Fruit fly (Drosophila melanogaster): Measurements from ENCODE around the gene CG42637.

CG42637 gene

DNA sequence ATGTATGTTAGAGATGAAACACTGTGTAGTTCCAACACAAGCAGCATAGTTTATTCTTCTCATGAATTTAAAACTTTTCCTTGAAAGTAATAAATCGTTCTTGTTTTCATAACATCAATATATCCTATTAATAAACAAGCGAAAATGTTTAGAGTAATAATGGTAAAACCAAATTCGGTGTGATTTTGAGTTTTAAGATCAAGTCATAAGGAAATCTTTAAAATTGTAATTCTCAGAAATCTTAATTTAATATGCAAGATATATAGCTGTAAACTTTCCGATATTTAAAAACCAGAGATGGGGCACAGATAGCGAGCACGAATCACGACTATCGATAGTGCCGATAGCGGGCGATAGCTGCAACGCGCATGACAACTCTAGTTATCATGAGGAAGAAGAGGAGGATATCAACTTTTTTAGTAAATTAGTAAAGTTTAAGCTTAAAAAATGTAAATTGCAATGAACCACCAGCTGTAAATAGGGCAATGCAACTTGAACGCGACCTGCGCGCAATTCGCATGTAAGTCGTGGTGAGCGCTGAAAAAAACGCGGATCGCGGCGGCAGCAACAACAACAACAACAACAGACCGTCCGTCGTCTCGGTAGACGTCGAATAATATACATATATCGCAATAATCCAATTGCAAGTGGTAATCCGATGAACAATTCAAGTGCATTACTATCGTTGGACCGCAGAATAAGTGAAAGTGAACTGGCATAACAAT lies 24.6 kb upstream of the CG42637 start, which contains the start of the genes Fibp and Deaf1 (continued):
- no peak for TF ChIP-seq corto (GFP tag; optimal IDR thresholded peaks at IDR 0.05)
- TF ChIP-seq cato (GFP tag; optimal IDR thresholded peaks at IDR 0.05; ENCODE audit: borderline replicate concordance), result peak; percentile 57
- TF ChIP-seq ab (GFP tag; optimal IDR thresholded peaks at IDR 0.05), result peak; percentile 52
- TF ChIP-seq lmd (GFP tag; IDR thresholded peaks at IDR 0.05), result peak; percentile 71; the same call in 1 of the 2 replicates
- TF ChIP-seq Hmr (GFP tag; optimal IDR thresholded peaks at IDR 0.05), result peak; percentile 72
- peak; percentile 54 for TF ChIP-seq CG10209 (GFP tag; optimal IDR thresholded peaks at IDR 0.05)
- no peak for TF ChIP-seq Lim3 (GFP tag; IDR thresholded peaks at IDR 0.05)
- TF ChIP-seq Usf (GFP tag; optimal IDR thresholded peaks at IDR 0.05), result peak; percentile 41
- peak; percentile 76 for TF ChIP-seq CG12942 (GFP tag; optimal IDR thresholded peaks at IDR 0.05)
- TF ChIP-seq ERR (GFP tag; optimal IDR thresholded peaks at IDR 0.05), result peak; percentile 73
- peak; percentile 74 for TF ChIP-seq Fer3 (tag; optimal IDR thresholded peaks at IDR 0.05)
- TF ChIP-seq CG12219 (GFP tag; optimal IDR thresholded peaks at IDR 0.05), result no peak
- TF ChIP-seq wek (GFP tag; optimal IDR thresholded peaks at IDR 0.05), result no peak
- peak; percentile 86 for TF ChIP-seq shn (GFP tag; optimal IDR thresholded peaks at IDR 0.05)
- TF ChIP-seq pros (GFP tag; optimal IDR thresholded peaks at IDR 0.05), result no peak
- TF ChIP-seq nmo (GFP tag; optimal IDR thresholded peaks at IDR 0.05), result peak; percentile 89
- 0 out of 3 replicates have a peak, but pooled peaks have one; percentile 39 for TF ChIP-seq Mrtf (GFP tag; IDR thresholded peaks at IDR 0.05)
- TF ChIP-seq CG2129 (GFP tag; IDR thresholded peaks at IDR 0.05; ENCODE audit: partially characterized antibody), result peak; percentile 89
- TF ChIP-seq eyg (GFP tag; optimal IDR thresholded peaks at IDR 0.05), result peak; percentile 20
- TF ChIP-seq chif (GFP tag; optimal IDR thresholded peaks at IDR 0.05), result peak; percentile 75 to 80
- TF ChIP-seq CG3163 (GFP tag; optimal IDR thresholded peaks at IDR 0.05), result peak; percentile 56
- TF ChIP-seq CG7372 (GFP tag; IDR thresholded peaks at IDR 0.05), result peak; percentile 59
- TF ChIP-seq Ravus (GFP tag; IDR thresholded peaks at IDR 0.05), result no peak; the same call in 1 of the 2 replicates
- no peak for TF ChIP-seq CG12071 (GFP tag; optimal IDR thresholded peaks at IDR 0.05)
- TF ChIP-seq CG5245 (GFP tag; optimal IDR thresholded peaks at IDR 0.05), result peak; percentile 27
- TF ChIP-seq disco-r (GFP tag; optimal IDR thresholded peaks at IDR 0.05), result peak; percentile 56
- peak; percentile 55; the same call in 1 of the 2 replicates for TF ChIP-seq CG14667 (GFP tag; IDR thresholded peaks at IDR 0.05)
- TF ChIP-seq Optix (GFP tag; IDR thresholded peaks at IDR 0.05), result no peak
- TF ChIP-seq CG7745 (tag; optimal IDR thresholded peaks at IDR 0.05), result no peak
- TF ChIP-seq nau (GFP tag; optimal IDR thresholded peaks at IDR 0.05), result no peak
- TF ChIP-seq CG10654 (GFP tag; optimal IDR thresholded peaks at IDR 0.05), result peak; percentile 68
- peak; percentile 65; the same call in 2 of the 3 replicates for TF ChIP-seq CG34422 (GFP tag; IDR thresholded peaks at IDR 0.05)
- TF ChIP-seq B-H2 (GFP tag; optimal IDR thresholded peaks at IDR 0.05), result peak; percentile 64
- no peak; the same call in 1 of the 2 replicates for TF ChIP-seq Rx (GFP tag; IDR thresholded peaks at IDR 0.05)
- peak in 1 of 2 experiments; percentile 12 for TF ChIP-seq tll (GFP tag; optimal IDR thresholded peaks at IDR 0.05)
- peak; percentile 87 for TF ChIP-seq Dbx (GFP tag; IDR thresholded peaks at IDR 0.05)
- TF ChIP-seq CG15514 (GFP tag; optimal IDR thresholded peaks at IDR 0.05), result peak; percentile 96
- peak; percentile 72 for TF ChIP-seq CG33557 (GFP tag; optimal IDR thresholded peaks at IDR 0.05)
- peak; percentile 69 for TF ChIP-seq CG2116 (GFP tag; optimal IDR thresholded peaks at IDR 0.05)
- TF ChIP-seq lbe (GFP tag; optimal IDR thresholded peaks at IDR 0.05), result peak; percentile 29
- TF ChIP-seq lov (optimal IDR thresholded peaks at IDR 0.05), result no peak
- TF ChIP-seq lov (GFP tag; IDR thresholded peaks at IDR 0.05), result 0 out of 3 replicates have a peak, but pooled peaks have one; percentile 22
- peak; percentile 84 for TF ChIP-seq CG8924 (tag; optimal IDR thresholded peaks at IDR 0.05)
- TF ChIP-seq chm (GFP tag; IDR thresholded peaks at IDR 0.05), result no peak
- peak; percentile 99 for TF ChIP-seq inv (GFP tag; IDR thresholded peaks at IDR 0.05; ENCODE audit: partially characterized antibody)
- TF ChIP-seq fd64A (GFP tag; optimal IDR thresholded peaks at IDR 0.05), result no peak
- TF ChIP-seq CG33213 (GFP tag; optimal IDR thresholded peaks at IDR 0.05), result peak; percentile 80
- TF ChIP-seq luna (GFP tag; optimal IDR thresholded peaks at IDR 0.05), result peak; percentile 25
- TF ChIP-seq CG14860 (GFP tag; IDR thresholded peaks at IDR 0.05; ENCODE audit: partially characterized antibody), result peak; percentile 97
